Fruit fly (Drosophila melanogaster) Kc167 (cell line): Measurements from ENCODE around the gene sle.
"Not testable (repeated sequence)": the region's sequence is repeated elsewhere in the genome, so short reads cannot be mapped to it uniquely, and the experiment has no call there.

ENCODE experiments used
- Myc ChIP-seq: fragments of >200 bp; optimal IDR thresholded peaks from 2 replicates; lab custom pipeline; 2017; ENCODE audit warnings: missing external identifiers
- Sin3A ChIP-seq: fragments of >200 bp; optimal IDR thresholded peaks from 2 replicates; lab custom pipeline; 2018; ENCODE audit warnings: missing external identifiers
- h ChIP-seq: fragments of >200 bp; optimal IDR thresholded peaks from 3 replicates; lab custom pipeline; 2018; ENCODE audit warnings: missing external identifiers
- insv ChIP-seq: fragments of >200 bp; optimal IDR thresholded peaks from 3 replicates; lab custom pipeline; 2018; ENCODE audit warnings: missing external identifiers
- psq ChIP-seq: fragments of >200 bp; optimal IDR thresholded peaks from 2 replicates; lab custom pipeline; 2017; ENCODE audit warnings: missing external identifiers
- ttk ChIP-seq: sonication (Bioruptor generic); optimal IDR thresholded peaks from 2 replicates; lab custom pipeline; 2017; ENCODE audit warnings: missing external identifiers

- not testable (repeated sequence) for TF ChIP-seq Myc, ttk, h, psq, insv, Sin3A (lab: Kevin White, UChicago)
Measured at dm6 chr3R:10340649-10341048, 7.7 kb downstream of the sle start, which contains the start of gene CG18545.
